Fruit fly (Drosophila melanogaster) whole organism: ENCODE results near the gene CG12075.

Experiments used
- CG8478 ChIP-seq: fragments of >200 bp; optimal IDR thresholded peaks from 2 replicates; lab custom pipeline; 2018; ENCODE audit warnings: inconsistent platforms
- Dll ChIP-seq: fragments of >200 bp; optimal IDR thresholded peaks from 2 replicates; lab custom pipeline; 2017
- EcR ChIP-seq, 2 experiments: fragments of >200 bp; optimal IDR thresholded peaks; 2 replicates each; lab custom pipeline; 2017; ENCODE audit warnings: missing biosample characterization in 2 of 2, missing genetic modification characterization in 2 of 2, missing genetic modification reagents in 2 of 2
- pan ChIP-seq: fragments of >200 bp; optimal IDR thresholded peaks from 2 replicates; lab custom pipeline; 2017
- psq ChIP-seq: fragments of >200 bp; optimal IDR thresholded peaks from 2 replicates; lab custom pipeline; 2017
- usp ChIP-seq: fragments of >200 bp; optimal IDR thresholded peaks from 2 replicates; lab custom pipeline; 2017; ENCODE audit warnings: missing biosample characterization, missing genetic modification characterization, mixed read lengths

CG12075 gene

DNA sequence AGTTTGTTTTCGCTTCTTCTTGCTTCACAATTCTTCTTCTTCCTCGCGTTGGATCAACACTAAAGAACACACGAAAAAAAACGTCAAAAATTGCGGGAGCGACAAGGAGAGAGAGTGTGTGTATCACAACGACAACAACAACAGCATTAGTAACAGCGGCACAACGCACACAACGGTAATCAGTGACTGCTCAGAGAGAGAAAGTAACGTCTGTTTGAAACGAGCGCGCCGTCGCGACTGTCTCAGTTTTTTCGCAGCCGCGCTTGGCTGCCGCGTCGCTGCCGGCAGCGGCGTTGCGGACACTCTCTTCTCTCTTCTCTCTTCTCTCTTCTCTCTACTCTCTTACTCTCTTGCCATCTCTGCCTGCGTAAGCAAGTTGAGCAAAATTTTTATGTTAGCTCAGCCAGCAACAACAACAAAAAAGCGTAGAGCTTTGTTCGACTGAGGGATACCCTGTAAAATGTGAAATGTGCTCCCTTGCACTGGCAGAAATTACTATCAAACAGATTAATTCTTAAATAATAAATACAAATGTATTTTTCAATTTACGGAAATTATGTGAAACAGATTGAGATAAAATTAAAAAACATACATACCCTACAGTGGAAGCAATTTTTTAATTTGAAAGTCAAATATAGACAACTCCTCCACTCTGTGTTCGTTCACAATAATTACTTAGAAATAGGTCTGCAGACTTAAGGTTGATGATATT lies 53.6 kb downstream of the CG12075 start:
- no peak for TF ChIP-seq CG8478 (lab: Kevin White, UChicago)
- no peak for TF ChIP-seq EcR (GFP tag; optimal IDR thresholded peaks at IDR 0.05; lab: Kevin White, UChicago)
- no peak for TF ChIP-seq psq (lab: Kevin White, UChicago)
- TF ChIP-seq usp (GFP tag; lab: Kevin White, UChicago), result no peak
- peak; percentile 52 for TF ChIP-seq pan (lab: Kevin White, UChicago)
- TF ChIP-seq Dll (lab: Kevin White, UChicago), result peak; percentile 85

DNA sequence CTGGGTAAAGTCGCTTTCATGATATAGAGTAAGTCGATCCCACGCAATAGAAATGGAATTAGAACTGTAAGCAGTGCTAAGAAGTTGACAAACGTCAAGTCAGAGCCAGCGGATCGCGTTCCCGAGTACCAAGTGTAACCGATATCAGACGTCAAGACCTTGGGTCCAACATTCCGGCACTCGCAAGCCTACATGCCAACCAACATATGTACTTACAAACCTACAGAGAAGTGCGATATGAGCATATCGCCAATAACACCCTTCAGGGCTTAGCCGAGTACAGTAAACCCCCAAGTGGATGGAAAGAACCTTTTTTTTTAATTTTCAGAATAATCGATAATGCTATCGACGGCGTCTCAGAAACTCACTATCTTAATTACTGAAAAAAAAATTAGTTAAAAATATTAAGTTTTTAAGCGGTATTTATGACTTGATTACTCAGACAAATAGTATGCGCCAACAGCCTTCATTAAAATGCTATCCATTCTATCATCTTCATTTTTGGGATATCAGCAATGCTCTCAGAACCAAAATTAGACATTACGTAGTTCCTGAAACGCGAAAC lies 54.4 kb downstream of the CG12075 start:
- no peak for TF ChIP-seq psq (lab: Kevin White, UChicago)
- no peak for TF ChIP-seq usp (GFP tag; lab: Kevin White, UChicago)
- no peak for TF ChIP-seq Dll (lab: Kevin White, UChicago)
- TF ChIP-seq pan (lab: Kevin White, UChicago), result no peak
- TF ChIP-seq CG8478 (lab: Kevin White, UChicago), result no peak
- TF ChIP-seq EcR (GFP tag; optimal IDR thresholded peaks at IDR 0.05; lab: Kevin White, UChicago), result no peak

DNA sequence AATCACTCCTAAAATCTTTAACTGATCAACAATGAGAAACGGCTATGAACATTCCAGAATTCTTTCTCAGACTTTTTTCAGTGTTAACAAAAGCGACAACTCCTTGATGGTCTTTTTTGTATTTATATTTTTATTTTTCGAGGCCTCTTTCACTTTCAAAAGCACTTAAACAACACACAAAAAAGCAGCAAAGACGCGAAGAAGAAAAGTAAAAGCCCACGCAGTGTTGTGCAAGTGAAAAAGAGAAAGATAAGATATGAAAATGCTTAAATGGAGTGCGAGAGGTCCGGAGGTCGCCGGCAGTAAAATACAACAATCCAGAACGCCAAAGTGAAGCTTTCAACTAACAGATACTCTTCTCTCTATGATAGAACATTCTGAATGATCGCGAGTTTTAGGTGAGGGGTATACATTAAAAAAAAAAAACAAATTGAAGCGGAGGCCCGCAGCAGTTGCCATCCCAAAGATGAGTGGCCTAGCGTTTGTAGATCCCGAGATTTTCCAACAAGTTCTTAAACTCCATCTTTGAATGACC lies 55.3 kb downstream of the CG12075 start:
- TF ChIP-seq usp (GFP tag; lab: Kevin White, UChicago) (no peak), EcR (GFP tag; optimal IDR thresholded peaks at IDR 0.05; lab: Kevin White, UChicago) (no peak), CG8478 (lab: Kevin White, UChicago) (no peak), pan (lab: Kevin White, UChicago) (no peak), Dll (lab: Kevin White, UChicago) (no peak), psq (lab: Kevin White, UChicago) (no peak)

DNA sequence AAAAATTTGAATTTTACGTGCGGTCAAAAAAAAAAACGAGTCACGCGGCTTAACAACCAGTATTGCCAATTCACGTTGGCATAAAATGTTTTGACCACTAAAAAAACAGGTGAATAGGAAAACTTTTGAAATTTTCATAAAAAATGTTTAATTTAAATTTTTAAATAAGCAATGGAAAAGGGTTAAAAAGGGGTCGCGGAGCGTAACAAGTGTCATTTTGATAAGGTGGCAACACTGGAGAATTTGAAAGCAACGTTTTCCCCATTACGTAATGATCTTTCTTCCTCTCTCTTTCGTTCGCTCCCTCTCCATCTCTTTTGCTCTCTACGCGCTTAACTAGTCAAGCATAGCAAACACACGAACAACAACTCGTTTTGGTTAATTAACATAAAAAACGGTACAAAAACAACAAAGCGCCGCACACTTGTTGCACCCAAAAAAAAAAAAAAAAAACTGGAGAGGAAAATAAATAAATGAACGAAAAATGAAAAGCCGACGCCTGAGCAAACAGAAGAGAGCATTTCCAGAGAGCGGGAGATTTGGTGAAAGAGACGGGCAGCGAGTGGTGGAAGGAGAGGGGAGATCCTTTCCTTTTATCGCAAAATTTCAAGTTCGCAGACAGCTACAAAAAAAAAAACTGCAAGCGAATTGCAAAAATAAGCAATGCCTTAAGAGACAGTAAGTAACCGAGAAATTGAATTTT lies 56.3 kb downstream of the CG12075 start:
- TF ChIP-seq usp (GFP tag; lab: Kevin White, UChicago), result no peak
- no peak for TF ChIP-seq EcR (GFP tag; optimal IDR thresholded peaks at IDR 0.05; lab: Kevin White, UChicago)
- TF ChIP-seq Dll (lab: Kevin White, UChicago), result no peak
- TF ChIP-seq psq (lab: Kevin White, UChicago), result no peak
- no peak for TF ChIP-seq pan (lab: Kevin White, UChicago)
- TF ChIP-seq CG8478 (lab: Kevin White, UChicago), result no peak

DNA sequence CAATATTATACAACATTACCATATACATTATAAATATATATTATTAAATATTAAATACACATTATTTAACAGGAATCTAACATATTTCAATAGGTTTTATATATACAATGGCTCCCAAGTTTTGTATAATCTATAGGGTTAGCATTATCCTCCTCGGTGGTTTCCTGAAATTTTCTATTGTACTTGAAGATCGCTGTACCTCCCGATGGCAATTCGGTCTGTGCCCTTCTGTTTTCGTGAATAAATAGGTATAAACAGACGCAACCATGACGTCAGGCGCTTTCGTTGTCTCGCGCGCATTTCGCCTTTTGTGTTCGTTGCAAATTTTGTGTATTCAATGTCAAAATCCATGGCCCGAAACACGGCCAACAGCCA lies 56.9 kb downstream of the CG12075 start:
- TF ChIP-seq pan (lab: Kevin White, UChicago) (no peak), EcR (GFP tag; optimal IDR thresholded peaks at IDR 0.05; lab: Kevin White, UChicago) (no peak), Dll (lab: Kevin White, UChicago) (no peak), usp (GFP tag; lab: Kevin White, UChicago) (no peak), CG8478 (lab: Kevin White, UChicago) (no peak), psq (lab: Kevin White, UChicago) (no peak)

DNA sequence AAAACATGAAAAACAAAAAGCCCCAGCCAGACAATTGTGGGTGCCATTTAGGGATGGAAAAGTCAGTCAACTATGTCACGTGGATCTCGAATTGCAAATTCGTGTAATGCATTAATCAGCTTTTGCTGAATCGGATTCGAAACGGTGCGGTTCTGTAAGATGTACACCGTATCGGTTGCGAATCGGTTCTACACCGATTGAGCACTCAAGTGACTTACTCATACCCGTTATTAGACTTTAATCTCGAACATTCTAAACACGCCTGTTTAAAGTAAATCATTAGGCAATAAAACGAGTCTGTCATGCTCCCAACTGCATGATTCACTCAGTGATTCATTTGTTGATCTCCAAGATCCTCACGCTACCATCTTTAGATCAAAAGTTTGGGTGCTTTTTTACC lies 57.3 kb downstream of the CG12075 start:
- TF ChIP-seq pan (lab: Kevin White, UChicago) (no peak), psq (lab: Kevin White, UChicago) (no peak), Dll (lab: Kevin White, UChicago) (no peak), EcR (GFP tag; optimal IDR thresholded peaks at IDR 0.05; lab: Kevin White, UChicago) (no peak), usp (GFP tag; lab: Kevin White, UChicago) (no peak), CG8478 (lab: Kevin White, UChicago) (no peak)

DNA sequence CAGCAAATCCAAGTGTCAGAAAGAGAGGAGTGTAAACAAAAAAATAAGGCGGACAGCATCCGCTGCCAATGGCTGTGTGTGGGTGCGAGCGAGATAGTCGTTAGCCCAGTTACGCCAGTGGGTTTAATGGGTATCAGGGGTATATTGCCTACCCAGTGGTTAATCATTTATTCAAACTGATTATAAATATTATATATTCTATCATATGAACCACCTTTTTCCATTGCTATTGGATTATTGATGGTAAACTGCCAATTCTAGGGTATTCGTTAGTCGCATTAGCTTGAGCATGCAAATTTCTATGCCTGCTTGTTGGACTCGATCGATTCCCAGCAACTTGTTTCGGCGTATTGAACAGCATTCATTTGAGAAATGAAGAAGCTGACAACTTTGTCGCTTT lies 58.0 kb downstream of the CG12075 start:
- TF ChIP-seq pan (lab: Kevin White, UChicago) (peak; percentile 87), usp (GFP tag; lab: Kevin White, UChicago) (no peak)

DNA sequence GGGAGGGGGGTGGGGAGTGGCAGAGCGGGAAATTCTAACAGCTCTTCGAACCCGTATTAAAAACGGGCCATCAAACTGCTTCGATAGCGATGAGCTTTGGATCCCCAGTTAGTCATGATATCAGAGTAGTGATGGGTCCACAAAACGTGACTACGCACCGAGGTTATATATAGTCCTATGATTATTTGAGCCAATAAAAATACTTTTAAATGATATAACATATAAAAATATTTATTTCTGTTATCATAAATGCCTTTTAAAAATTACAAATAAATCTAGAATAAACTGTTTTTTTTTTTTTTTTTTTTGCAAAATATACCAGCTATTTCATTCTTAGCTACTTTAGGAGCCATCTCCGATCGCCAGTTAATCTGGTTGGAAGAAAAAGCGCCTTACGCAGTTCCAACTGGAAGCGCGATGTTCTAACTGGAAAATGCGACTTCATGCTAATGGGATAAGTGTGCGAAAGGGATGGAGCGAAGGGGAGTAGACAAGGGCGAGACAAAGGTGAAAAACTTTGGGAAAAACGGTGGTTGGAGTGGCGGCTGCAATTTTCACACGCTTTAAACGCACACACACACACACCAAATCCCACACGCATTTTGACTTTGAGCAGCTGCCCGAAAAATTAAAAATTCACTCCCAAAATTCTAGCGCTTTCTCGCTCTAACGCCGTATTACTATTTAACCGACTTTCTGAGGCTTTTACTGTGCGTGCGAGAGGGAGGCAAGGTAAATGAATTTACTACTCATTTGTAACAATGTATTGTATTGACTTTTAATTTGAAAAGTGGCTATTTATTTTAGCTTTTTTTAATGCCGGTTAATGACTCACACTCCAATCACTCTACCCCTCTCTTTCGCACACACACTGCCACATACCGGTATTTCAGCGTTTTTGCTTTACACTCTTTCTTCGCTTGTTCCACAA lies 59.0 kb downstream of the CG12075 start:
- TF ChIP-seq EcR (GFP tag; optimal IDR thresholded peaks at IDR 0.05; lab: Kevin White, UChicago), result no peak
- no peak for TF ChIP-seq psq (lab: Kevin White, UChicago)
- TF ChIP-seq CG8478 (lab: Kevin White, UChicago), result no peak
- TF ChIP-seq usp (GFP tag; lab: Kevin White, UChicago), result no peak
- TF ChIP-seq pan (lab: Kevin White, UChicago), result no peak
- TF ChIP-seq Dll (lab: Kevin White, UChicago), result no peak

DNA sequence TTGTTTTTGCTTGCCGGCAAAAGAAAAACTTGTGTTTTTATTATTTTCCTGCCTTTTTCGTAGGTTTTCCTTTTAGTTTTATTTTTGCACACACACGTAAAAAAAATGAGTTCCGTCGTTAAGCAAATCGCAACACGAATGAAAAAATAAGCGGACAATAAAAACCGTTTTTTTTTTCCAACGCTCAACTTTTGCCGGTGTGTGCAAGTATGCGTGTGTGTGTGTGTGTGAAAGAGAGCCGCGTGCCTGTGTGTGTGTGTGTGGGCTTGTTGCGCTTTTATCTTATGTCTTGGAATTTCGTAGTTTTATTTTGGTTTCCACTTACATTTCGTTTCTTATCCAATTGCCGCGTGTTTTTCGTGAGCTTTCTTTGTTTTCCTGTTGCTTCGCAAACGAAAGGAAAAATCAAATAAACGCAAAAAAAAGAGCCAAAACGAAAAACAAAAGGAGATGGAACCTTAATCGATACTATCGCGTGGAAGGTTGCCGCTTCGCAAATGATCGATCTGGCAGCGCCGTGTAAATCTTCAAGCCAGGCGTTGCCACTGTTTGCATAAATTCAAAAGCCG lies 59.8 kb downstream of the CG12075 start, which contains the start of gene Moe:
Gene Moe (minus strand): TSS at position 474 of the 569 bp plus-strand sequence.
- TF ChIP-seq EcR (GFP tag; optimal IDR thresholded peaks at IDR 0.05; lab: Kevin White, UChicago), result no peak
- TF ChIP-seq psq (lab: Kevin White, UChicago), result no peak
- no peak for TF ChIP-seq usp (GFP tag; lab: Kevin White, UChicago)
- TF ChIP-seq Dll (lab: Kevin White, UChicago), result no peak
- TF ChIP-seq pan (lab: Kevin White, UChicago), result no peak
- no peak for TF ChIP-seq CG8478 (lab: Kevin White, UChicago)

DNA sequence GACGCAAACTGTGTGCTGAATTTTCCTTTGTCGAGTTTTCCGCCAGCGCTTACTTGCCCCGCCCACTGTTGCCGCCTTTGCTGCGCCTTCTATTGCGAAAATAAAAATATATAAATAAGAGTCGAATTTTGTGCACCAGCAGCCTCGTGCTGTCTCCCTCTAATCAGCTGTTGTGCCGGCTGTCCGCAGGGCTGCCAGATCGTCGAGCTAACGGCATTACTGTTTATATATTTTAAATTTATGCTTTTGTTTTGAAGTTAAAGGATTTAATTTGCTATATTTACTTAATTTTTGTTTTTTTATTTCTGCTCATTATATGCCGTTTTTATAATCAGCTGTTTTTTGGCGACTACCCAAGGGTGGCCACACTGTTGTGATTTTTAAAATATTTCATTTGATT lies 62.0 kb downstream of the CG12075 start, which contains the start of gene Uros1:
Gene Uros1 (minus strand): TSS at position 171 of the 400 bp plus-strand sequence.
- TF ChIP-seq Dll (lab: Kevin White, UChicago) (no peak), pan (lab: Kevin White, UChicago) (no peak), CG8478 (lab: Kevin White, UChicago) (no peak), usp (GFP tag; lab: Kevin White, UChicago) (no peak), EcR (GFP tag; optimal IDR thresholded peaks at IDR 0.05; lab: Kevin White, UChicago) (no peak), psq (lab: Kevin White, UChicago) (no peak)
